Worm (Caenorhabditis elegans) whole organism, young adult: Measurements from ENCODE around the gene pax-3.
A peak's percentile ranks its signal among the peaks of the same experiment; 100 is the strongest.

Source experiments
- C06A6.2 ChIP-seq: fragments of 200-800 bp; sonication (Bioruptor generic); conservative IDR thresholded peaks from 2 replicates; pipeline ENCODE4 v1.3.6; 2022; ENCODE audit warnings: missing genetic modification characterization, missing compliant biosample characterization
- F33H1.4 ChIP-seq: fragments of 200-800 bp; sonication (Bioruptor generic); IDR thresholded peaks from 2 replicates; pipeline ENCODE4 v1.3.6; 2022; ENCODE audit warnings: missing genetic modification reagents, missing genetic modification characterization, missing compliant biosample characterization
- F49E8.2 ChIP-seq: sonication (generic microtip); optimal IDR thresholded peaks from 3 replicates; lab custom pipeline; 2017; ENCODE audit warnings: missing genetic modification characterization, mild to moderate bottlenecking, missing compliant biosample characterization, antibody characterized with exemption, moderate library complexity; ENCODE audit not compliant: insufficient read depth
- F52B5.7 ChIP-seq: sonication (generic microtip); optimal IDR thresholded peaks from 2 replicates; lab custom pipeline; 2016; ENCODE audit warnings: mild to moderate bottlenecking, missing genetic modification characterization, missing compliant biosample characterization
- Y53G8AR.9 ChIP-seq: fragments of 200-800 bp; sonication (Bioruptor generic); conservative IDR thresholded peaks from 2 replicates; pipeline ENCODE4 v1.3.6; 2022; ENCODE audit warnings: missing genetic modification reagents, missing genetic modification characterization, missing compliant biosample characterization
- Y95B8A.8 ChIP-seq: fragments of 200-800 bp; sonication (Bioruptor generic); IDR thresholded peaks from 2 replicates; pipeline ENCODE4 v1.3.6; 2022; ENCODE audit warnings: missing genetic modification reagents, missing genetic modification characterization, missing compliant biosample characterization
- akir-1 ChIP-seq: fragments of 200-800 bp; sonication (Bioruptor generic); optimal IDR thresholded peaks from 2 replicates; lab custom pipeline; 2018; ENCODE audit warnings: mild to moderate bottlenecking, missing genetic modification characterization, moderate library complexity, missing compliant biosample characterization
- ama-1 ChIP-seq, 3 experiments: fragments of 150-350 bp in 1 of 3; sonication (generic microtip) in 2 of 3; optimal IDR thresholded peaks; 2 replicates each; lab custom pipeline; 2014 to 2018; ENCODE audit warnings: missing biosample characterization in 2 of 3, missing genetic modification characterization in 2 of 3, missing genetic modification reagents in 2 of 3
- aptf-2 ChIP-seq: fragments of 200-800 bp; sonication (Bioruptor generic); conservative IDR thresholded peaks from 2 replicates; pipeline ENCODE4 v1.3.6; 2022; ENCODE audit warnings: missing genetic modification reagents, missing genetic modification characterization, missing compliant biosample characterization
- aptf-3 ChIP-seq: fragments of 200-800 bp; sonication (Bioruptor generic); IDR thresholded peaks from 2 replicates; pipeline ENCODE4 v1.3.6; 2022; ENCODE audit warnings: missing genetic modification characterization, missing compliant biosample characterization
- cebp-2 ChIP-seq: fragments of 200-800 bp; sonication (Bioruptor generic); IDR thresholded peaks from 2 replicates; pipeline ENCODE4 v1.3.6; 2022; ENCODE audit warnings: missing genetic modification characterization, missing compliant biosample characterization
- ceh-100 ChIP-seq: fragments of 200-800 bp; sonication (Bioruptor generic); IDR thresholded peaks from 2 replicates; pipeline ENCODE4 v1.3.6; 2022; ENCODE audit warnings: missing genetic modification reagents, missing genetic modification characterization, missing compliant biosample characterization
- ceh-27 ChIP-seq: fragments of 200-800 bp; sonication (Bioruptor generic); optimal IDR thresholded peaks from 2 replicates; lab custom pipeline; 2018; ENCODE audit warnings: mild to moderate bottlenecking, missing genetic modification characterization, moderate library complexity, missing compliant biosample characterization
- die-1 ChIP-seq: sonication (generic microtip); optimal IDR thresholded peaks from 2 replicates; lab custom pipeline; 2016; ENCODE audit warnings: missing genotype, mild to moderate bottlenecking, missing genetic modification characterization, missing compliant biosample characterization
- dpff-1 ChIP-seq: sonication (generic microtip); optimal IDR thresholded peaks from 2 replicates; lab custom pipeline; 2017; ENCODE audit warnings: mild to moderate bottlenecking, missing genetic modification characterization, missing compliant biosample characterization
- efl-1 ChIP-seq: fragments of 150-350 bp; optimal IDR thresholded peaks from 2 replicates; lab custom pipeline; 2014; ENCODE audit warnings: missing biosample characterization, missing genetic modification reagents, missing genetic modification characterization
- egl-18 ChIP-seq: fragments of 200-800 bp; sonication (Bioruptor generic); IDR thresholded peaks from 2 replicates; pipeline ENCODE4 v1.3.6; 2022; ENCODE audit warnings: missing genetic modification reagents, missing genetic modification characterization, missing compliant biosample characterization
- egrh-3 ChIP-seq: fragments of 200-800 bp; sonication (Bioruptor generic); IDR thresholded peaks from 2 replicates; pipeline ENCODE4 v1.3.6; 2022; ENCODE audit warnings: missing genetic modification reagents, missing genetic modification characterization, missing compliant biosample characterization
- ekl-4 ChIP-seq: fragments of 200-800 bp; sonication (Bioruptor generic); IDR thresholded peaks from 2 replicates; pipeline ENCODE4 v1.3.6; 2022; ENCODE audit warnings: missing genetic modification reagents, missing genetic modification characterization, missing compliant biosample characterization
- ets-4 ChIP-seq: fragments of 200-800 bp; sonication (Bioruptor generic); optimal IDR thresholded peaks from 2 replicates; lab custom pipeline; 2018; ENCODE audit warnings: mild to moderate bottlenecking, missing genetic modification characterization, missing compliant biosample characterization
- gei-17 ChIP-seq: fragments of 200-800 bp; sonication (Bioruptor generic); optimal IDR thresholded peaks from 2 replicates; lab custom pipeline; 2018; ENCODE audit warnings: mild to moderate bottlenecking, missing genetic modification characterization, missing compliant biosample characterization
- hmg-1.2 ChIP-seq: fragments of 200-800 bp; sonication (Bioruptor generic); IDR thresholded peaks from 2 replicates; pipeline ENCODE4 v1.3.6; 2022; ENCODE audit warnings: missing genetic modification reagents, missing genetic modification characterization, missing compliant biosample characterization
- let-526 ChIP-seq: fragments of 200-800 bp; sonication (Bioruptor generic); IDR thresholded peaks from 2 replicates; pipeline ENCODE4 v1.3.6; 2022; ENCODE audit warnings: missing genetic modification reagents, missing genetic modification characterization, missing compliant biosample characterization
- lin-40 ChIP-seq: sonication (generic microtip); optimal IDR thresholded peaks from 2 replicates; lab custom pipeline; 2016; ENCODE audit warnings: missing genetic modification characterization, mild to moderate bottlenecking, missing compliant biosample characterization, missing genotype, missing genetic modification reagents
- lsl-1 ChIP-seq: fragments of 200-800 bp; sonication (Bioruptor generic); optimal IDR thresholded peaks from 2 replicates; lab custom pipeline; 2018; ENCODE audit warnings: mild to moderate bottlenecking, missing genetic modification characterization, moderate library complexity, missing compliant biosample characterization
- lsy-27 ChIP-seq: sonication (generic microtip); optimal IDR thresholded peaks from 2 replicates; lab custom pipeline; 2017; ENCODE audit warnings: missing genetic modification characterization, mild to moderate bottlenecking, missing compliant biosample characterization, antibody characterized with exemption, missing genotype, borderline replicate concordance; ENCODE audit not compliant: insufficient read depth
- madf-10 ChIP-seq: sonication (generic microtip); optimal IDR thresholded peaks from 2 replicates; lab custom pipeline; 2016; ENCODE audit warnings: mild to moderate bottlenecking, missing genetic modification characterization, missing compliant biosample characterization
- madf-3 ChIP-seq: fragments of 200-800 bp; sonication (Bioruptor generic); IDR thresholded peaks from 2 replicates; pipeline ENCODE4 v1.3.6; 2022; ENCODE audit warnings: missing genetic modification reagents, missing genetic modification characterization, missing compliant biosample characterization
- madf-6 ChIP-seq: fragments of 200-800 bp; sonication (Bioruptor generic); IDR thresholded peaks from 2 replicates; pipeline ENCODE4 v1.3.6; 2022; ENCODE audit warnings: missing genetic modification reagents, missing genetic modification characterization, missing compliant biosample characterization
- madf-8 ChIP-seq: fragments of 200-800 bp; sonication (Bioruptor generic); conservative IDR thresholded peaks from 2 replicates; pipeline ENCODE4 v1.3.6; 2022; ENCODE audit warnings: missing genetic modification reagents, missing genetic modification characterization, missing compliant biosample characterization
- mel-28 ChIP-seq: sonication (generic microtip); optimal IDR thresholded peaks from 2 replicates; lab custom pipeline; 2016; ENCODE audit warnings: borderline replicate concordance, mild to moderate bottlenecking, missing genetic modification characterization, missing compliant biosample characterization
- mes-4 ChIP-seq: sonication (generic microtip); optimal IDR thresholded peaks from 2 replicates; lab custom pipeline; 2016; ENCODE audit warnings: missing genotype, missing genetic modification characterization, missing compliant biosample characterization
- nfya-1 ChIP-seq: sonication (generic microtip); optimal IDR thresholded peaks from 2 replicates; lab custom pipeline; 2017; ENCODE audit warnings: antibody characterized with exemption, missing compliant biosample characterization, missing genetic modification characterization, borderline replicate concordance; ENCODE audit not compliant: insufficient read depth
- nfya-2 ChIP-seq: fragments of 200-800 bp; sonication (Bioruptor generic); IDR thresholded peaks from 2 replicates; pipeline ENCODE4 v1.3.6; 2022; ENCODE audit warnings: missing genetic modification reagents, missing genetic modification characterization, missing compliant biosample characterization
- nhr-120 ChIP-seq: fragments of 200-800 bp; sonication (Bioruptor generic); IDR thresholded peaks from 2 replicates; pipeline ENCODE4 v1.3.6; 2022; ENCODE audit warnings: missing genetic modification characterization, missing compliant biosample characterization
- nhr-80 ChIP-seq: sonication (generic microtip); optimal IDR thresholded peaks from 2 replicates; lab custom pipeline; 2016; ENCODE audit warnings: missing genetic modification characterization, missing compliant biosample characterization
- rpc-1 ChIP-seq, 2 experiments: fragments of 150-350 bp in 1 of 2; sonication (generic microtip) in 1 of 2; optimal IDR thresholded peaks; 2 replicates each; lab custom pipeline; 2014 to 2018; ENCODE audit warnings: missing biosample characterization in 1 of 2, missing genetic modification characterization in 1 of 2, missing genetic modification reagents in 1 of 2, missing genotype in 1 of 2
- sea-2 ChIP-seq: fragments of 200-800 bp; sonication (Bioruptor generic); IDR thresholded peaks from 2 replicates; pipeline ENCODE4 v1.3.6; 2022; ENCODE audit warnings: missing genetic modification characterization, missing compliant biosample characterization
- snpc-1.1 ChIP-seq: sonication (generic microtip); optimal IDR thresholded peaks from 2 replicates; lab custom pipeline; 2017; ENCODE audit warnings: missing genetic modification characterization, mild to moderate bottlenecking, missing compliant biosample characterization, antibody characterized with exemption, moderate library complexity, missing genotype, missing genetic modification reagents; ENCODE audit not compliant: insufficient read depth
- sptf-2 ChIP-seq: fragments of 200-800 bp; sonication (Bioruptor generic); optimal IDR thresholded peaks from 2 replicates; lab custom pipeline; 2018; ENCODE audit warnings: mild to moderate bottlenecking, missing genetic modification characterization, missing compliant biosample characterization
- unc-62 ChIP-seq: fragments of 150-350 bp; optimal IDR thresholded peaks from 2 replicates; lab custom pipeline; 2014; ENCODE audit warnings: missing biosample characterization, missing genetic modification reagents, missing genetic modification characterization
- ztf-18 ChIP-seq: sonication (generic microtip); optimal IDR thresholded peaks from 2 replicates; lab custom pipeline; 2016; ENCODE audit warnings: missing genotype, mild to moderate bottlenecking, missing genetic modification characterization, missing compliant biosample characterization
- ztf-22 ChIP-seq: fragments of 200-800 bp; sonication (Bioruptor generic); optimal IDR thresholded peaks from 2 replicates; lab custom pipeline; 2018; ENCODE audit warnings: mild to moderate bottlenecking, missing genetic modification characterization, moderate library complexity, missing compliant biosample characterization

pax-3 gene

ce11 chrII:10098428-10098827, 47.9 kb upstream of the pax-3 start (continued):
- TF ChIP-seq akir-1 (GFP tag; lab: Kevin White, UChicago) (no peak), F49E8.2 (tag; lab: Kevin White, UChicago) (peak; percentile 47), lsl-1 (GFP tag; lab: Kevin White, UChicago) (no peak), Y95B8A.8 (GFP tag; lab: Robert Waterston, UW) (no peak)

DNA sequence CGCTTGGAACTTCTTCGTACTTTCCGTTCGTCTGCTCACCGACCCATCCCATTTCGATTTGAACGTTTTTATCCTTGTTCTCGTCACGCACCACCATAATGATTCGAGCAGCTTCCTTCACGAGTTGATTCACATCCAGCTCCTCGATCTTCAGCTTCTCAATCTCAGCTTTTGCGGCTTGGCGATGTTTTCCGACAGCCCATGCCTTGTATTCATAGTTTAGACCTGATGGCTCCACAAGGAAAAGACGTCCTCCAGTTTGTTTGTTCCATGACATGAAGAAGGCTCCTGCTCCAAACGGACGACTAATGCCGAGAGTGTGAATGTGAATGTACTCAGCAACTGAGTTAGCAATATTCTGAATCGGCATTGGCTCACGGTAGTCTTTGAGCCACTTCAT, 47.3 kb upstream of the pax-3 start:
- TF ChIP-seq let-526 (GFP tag; lab: Robert Waterston, UW), result no peak
- TF ChIP-seq ceh-27 (GFP tag; lab: Kevin White, UChicago), result no peak
- no peak for TF ChIP-seq ztf-22 (GFP tag; lab: Kevin White, UChicago)
- TF ChIP-seq mes-4 (tag; lab: Kevin White, UChicago), result no peak
- no peak for TF ChIP-seq ekl-4 (GFP tag; lab: Robert Waterston, UW)
- no peak for TF ChIP-seq lin-40 (tag; lab: Kevin White, UChicago)
- TF ChIP-seq F52B5.7 (tag; lab: Kevin White, UChicago), result no peak
- no peak for TF ChIP-seq madf-8 (GFP tag; lab: Robert Waterston, UW)
- no peak for TF ChIP-seq egl-18

DNA sequence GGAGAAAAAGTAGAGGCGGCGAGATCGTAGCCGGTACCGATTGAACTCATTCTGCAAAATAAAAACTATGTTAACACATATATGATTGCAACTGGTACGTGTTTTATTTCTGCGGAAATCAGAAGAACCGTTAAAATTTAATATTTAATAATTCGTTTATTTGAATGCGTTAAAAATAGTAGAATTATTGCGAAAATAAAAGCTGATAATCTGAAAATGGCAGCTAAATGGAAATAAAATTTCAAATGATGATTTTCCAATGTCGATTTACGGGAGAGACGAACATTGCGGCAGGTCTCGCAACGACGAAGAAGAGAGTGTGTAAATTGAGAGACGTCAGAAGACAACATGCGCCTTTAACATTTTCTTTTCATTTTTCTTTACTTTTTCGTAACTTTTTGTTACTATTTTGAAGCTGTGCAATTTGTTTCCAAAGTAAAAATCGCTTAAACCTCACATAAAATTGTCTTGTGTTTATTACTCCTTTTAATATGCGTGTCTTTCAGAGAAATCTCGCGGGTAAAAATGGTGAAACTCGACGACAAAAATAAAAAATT, 46.5 kb upstream of the pax-3 start, which contains the start of the genes pas-7 and puf-12:
pas-7 (minus strand) TSS at position 51 of the 557 bp plus-strand sequence.
puf-12 (plus strand) TSS at position 507 of the 557 bp plus-strand sequence.
- no peak for TF ChIP-seq dpff-1 (tag; lab: Kevin White, UChicago)
- TF ChIP-seq aptf-3 (GFP tag; lab: Robert Waterston, UW), result no peak
- no peak for TF ChIP-seq ceh-100
- peak; percentile 1 for TF ChIP-seq efl-1 (GFP tag; lab: Kevin White, UChicago)
- no peak for TF ChIP-seq aptf-2
- TF ChIP-seq ztf-18, result no peak
- TF ChIP-seq madf-10 (tag; lab: Kevin White, UChicago), result no peak
- no peak for TF ChIP-seq sea-2 (GFP tag; lab: Robert Waterston, UW)
- TF ChIP-seq egrh-3 (GFP tag; lab: Robert Waterston, UW), result no peak
- peak; percentile 9 for TF ChIP-seq snpc-1.1
- no peak for TF ChIP-seq F52B5.7 (tag; lab: Kevin White, UChicago)
- no peak for TF ChIP-seq nfya-2 (GFP tag; lab: Robert Waterston, UW)
- TF ChIP-seq lsl-1 (GFP tag; lab: Kevin White, UChicago), result peak; percentile 14
- no peak for TF ChIP-seq lsy-27 (tag; lab: Kevin White, UChicago)
- TF ChIP-seq mel-28, result no peak
- peak; percentile 19; the same call in 1 of the 2 replicates for TF ChIP-seq madf-6 (GFP tag; lab: Robert Waterston, UW)
- peak; percentile 69 for TF ChIP-seq F33H1.4 (GFP tag; lab: Robert Waterston, UW)
- peak; percentile 78; the same call in 1 of the 2 replicates for TF ChIP-seq hmg-1.2 (GFP tag; lab: Robert Waterston, UW)

ce11 chrII:10103212-10103611, 43.2 kb upstream of the pax-3 start:
- TF ChIP-seq unc-62 (GFP tag; lab: Kevin White, UChicago) (no peak), efl-1 (GFP tag; lab: Kevin White, UChicago) (no peak), cebp-2 (no peak), rpc-1 (optimal IDR thresholded peaks at IDR 0.05; lab: Kevin White, UChicago) (no peak), rpc-1 (tag; optimal IDR thresholded peaks at IDR 0.05; lab: Kevin White, UChicago) (no peak), nfya-1 (tag; lab: Kevin White, UChicago) (no peak), nhr-120 (GFP tag; lab: Robert Waterston, UW) (no peak), ets-4 (GFP tag; lab: Kevin White, UChicago) (no peak), Y53G8AR.9 (GFP tag; lab: Robert Waterston, UW) (no peak), sptf-2 (GFP tag; lab: Kevin White, UChicago) (no peak), ceh-100 (no peak), nhr-80 (tag; lab: Kevin White, UChicago) (no peak), die-1 (no peak), egl-18 (no peak), ama-1 (optimal IDR thresholded peaks at IDR 0.05; lab: Kevin White, UChicago) (no peak), ama-1 (GFP tag; optimal IDR thresholded peaks at IDR 0.05; lab: Kevin White, UChicago) (no peak), gei-17 (GFP tag; lab: Kevin White, UChicago) (no peak), madf-3 (GFP tag; lab: Robert Waterston, UW) (no peak), C06A6.2 (no peak)
